Worm (Caenorhabditis elegans): ENCODE data around the gene obr-1.

ce11 chrIII:11279954-11280353 lies 9.3 kb upstream of the obr-1 start:
- TF ChIP-seq ces-1 (GFP tag; optimal IDR thresholded peaks at IDR 0.05) (no peak), nhr-12 (tag; optimal IDR thresholded peaks at IDR 0.05) (no peak), skn-1 (tag; optimal IDR thresholded peaks at IDR 0.05) (no peak), ceh-82 (tag; optimal IDR thresholded peaks at IDR 0.05) (no peak), zag-1 (tag; optimal IDR thresholded peaks at IDR 0.05) (no peak), ceh-88 (GFP tag; IDR thresholded peaks at IDR 0.05) (no peak), nhr-28 (tag; optimal IDR thresholded peaks at IDR 0.05) (no peak)
